Fruit fly (Drosophila melanogaster): ENCODE measurements around the gene CG5126.

Gene CG5126

dm6 chr2L:1230691-1231090, 46.9 kb upstream of the CG5126 start (continued):
- TF ChIP-seq pum (GFP tag; optimal IDR thresholded peaks at IDR 0.05), result no peak
- no peak for TF ChIP-seq h (optimal IDR thresholded peaks at IDR 0.05)
- no peak for TF ChIP-seq zf30C (GFP tag; optimal IDR thresholded peaks at IDR 0.05)
- no peak for TF ChIP-seq CG12299 (tag; optimal IDR thresholded peaks at IDR 0.05)
- TF ChIP-seq CG13775 (GFP tag; optimal IDR thresholded peaks at IDR 0.05), result no peak
- TF ChIP-seq chinmo (GFP tag; IDR thresholded peaks at IDR 0.05; ENCODE audit: partially characterized antibody), result no peak
- no peak for TF ChIP-seq CG12744 (GFP tag; optimal IDR thresholded peaks at IDR 0.05)
- no peak for TF ChIP-seq B-H1 (GFP tag; IDR thresholded peaks at IDR 0.05)
- no peak for TF ChIP-seq Atf-2 (GFP tag; optimal IDR thresholded peaks at IDR 0.05)
- TF ChIP-seq sc (optimal IDR thresholded peaks at IDR 0.05), result no peak
- TF ChIP-seq sc (GFP tag; optimal IDR thresholded peaks at IDR 0.05), result no peak
- no peak for TF ChIP-seq CG7987 (GFP tag; optimal IDR thresholded peaks at IDR 0.05)
- no peak for TF ChIP-seq BtbVII (GFP tag; optimal IDR thresholded peaks at IDR 0.05)
- no peak for TF ChIP-seq HLH54F (GFP tag; optimal IDR thresholded peaks at IDR 0.05)
- TF ChIP-seq vnd (GFP tag; IDR thresholded peaks at IDR 0.05; ENCODE audit: partially characterized antibody), result no peak
- TF ChIP-seq zfh1 (GFP tag; IDR thresholded peaks at IDR 0.05), result peak; percentile 61; the same call in 1 of the 3 replicates
- no peak for TF ChIP-seq twi (tag; optimal IDR thresholded peaks at IDR 0.05)
- no peak for TF ChIP-seq CG5245 (GFP tag; optimal IDR thresholded peaks at IDR 0.05)
- TF ChIP-seq CG8359 (GFP tag; optimal IDR thresholded peaks at IDR 0.05; ENCODE audit: borderline replicate concordance), result no peak
- TF ChIP-seq trem (tag; optimal IDR thresholded peaks at IDR 0.05), result no peak
- TF ChIP-seq salm (tag; optimal IDR thresholded peaks at IDR 0.05), result no peak
- peak; percentile 46 for TF ChIP-seq Sox102F (GFP tag; optimal IDR thresholded peaks at IDR 0.05)
- no peak for TF ChIP-seq CG9817 (tag; optimal IDR thresholded peaks at IDR 0.05)
- no peak for TF ChIP-seq CG13287 (GFP tag; IDR thresholded peaks at IDR 0.05; ENCODE audit: partially characterized antibody)
- no peak for TF ChIP-seq al (GFP tag; IDR thresholded peaks at IDR 0.05)
- no peak for TF ChIP-seq repo (GFP tag; optimal IDR thresholded peaks at IDR 0.05)
- TF ChIP-seq CG18599 (GFP tag; optimal IDR thresholded peaks at IDR 0.05), result peak; percentile 54
- TF ChIP-seq Lim3 (GFP tag; IDR thresholded peaks at IDR 0.05), result no peak
- no peak for TF ChIP-seq gce (GFP tag; IDR thresholded peaks at IDR 0.05)
- TF ChIP-seq corto (GFP tag; optimal IDR thresholded peaks at IDR 0.05), result no peak
- TF ChIP-seq CG10959 (GFP tag; IDR thresholded peaks at IDR 0.05), result no peak
- no peak for TF ChIP-seq tup (GFP tag; optimal IDR thresholded peaks at IDR 0.05)
- TF ChIP-seq wek (GFP tag; optimal IDR thresholded peaks at IDR 0.05), result no peak
- no peak for TF ChIP-seq Hmx (GFP tag; optimal IDR thresholded peaks at IDR 0.05)
- peak; percentile 39 for TF ChIP-seq unpg (GFP tag; optimal IDR thresholded peaks at IDR 0.05)
- TF ChIP-seq Hr51 (GFP tag; optimal IDR thresholded peaks at IDR 0.05), result peak in 1 of 2 experiments; percentile 27
- TF ChIP-seq CG3407 (GFP tag; optimal IDR thresholded peaks at IDR 0.05), result no peak
- TF ChIP-seq cwo (GFP tag; optimal IDR thresholded peaks at IDR 0.05), result peak; percentile 39
- TF ChIP-seq CG7963 (GFP tag; IDR thresholded peaks at IDR 0.05; ENCODE audit: partially characterized antibody), result no peak
- no peak for TF ChIP-seq Ets97D (GFP tag; optimal IDR thresholded peaks at IDR 0.05)
- no peak for TF ChIP-seq gcm2 (GFP tag; optimal IDR thresholded peaks at IDR 0.05)
- no peak for TF ChIP-seq ham (GFP tag; IDR thresholded peaks at IDR 0.05)
- TF ChIP-seq Dll (GFP tag; IDR thresholded peaks at IDR 0.05; ENCODE audit: partially characterized antibody), result no peak
- TF ChIP-seq her (GFP tag; optimal IDR thresholded peaks at IDR 0.05), result no peak
- peak; percentile 53 for TF ChIP-seq Meics (GFP tag; optimal IDR thresholded peaks at IDR 0.05)
- TF ChIP-seq Antp (GFP tag; optimal IDR thresholded peaks at IDR 0.05), result no peak
- peak; percentile 57 for TF ChIP-seq Hmr (GFP tag; optimal IDR thresholded peaks at IDR 0.05)
- TF ChIP-seq Blimp-1 (GFP tag; optimal IDR thresholded peaks at IDR 0.05), result peak; percentile 6
- no peak for TF ChIP-seq CG3838 (GFP tag; optimal IDR thresholded peaks at IDR 0.05)
- TF ChIP-seq kah (GFP tag; optimal IDR thresholded peaks at IDR 0.05), result no peak
- peak; percentile 32 for TF ChIP-seq CG12219 (GFP tag; optimal IDR thresholded peaks at IDR 0.05)

Data from whole organism, embryonic.